Worm (Caenorhabditis elegans) whole organism, L2 larva: Measurements from ENCODE around the gene F54B11.4.
A peak's percentile ranks its signal among the peaks of the same experiment; 100 is the strongest.

Experiments used
- C34F6.9 ChIP-seq: fragments of 150-350 bp; optimal IDR thresholded peaks from 2 replicates; lab custom pipeline; 2014; ENCODE audit warnings: missing biosample characterization, missing genetic modification characterization
- F13H6.1 ChIP-seq: sonication (generic microtip); optimal IDR thresholded peaks from 2 replicates; lab custom pipeline; 2016; ENCODE audit warnings: missing genetic modification characterization, missing compliant biosample characterization
- R02D3.7 ChIP-seq: fragments of 150-350 bp; optimal IDR thresholded peaks from 2 replicates; lab custom pipeline; 2014; ENCODE audit warnings: missing biosample characterization, missing genetic modification characterization
- Y55F3AM.14 ChIP-seq: fragments of 200-800 bp; sonication (Bioruptor generic); optimal IDR thresholded peaks from 2 replicates; lab custom pipeline; 2018; ENCODE audit warnings: mild to moderate bottlenecking, missing genetic modification characterization, missing compliant biosample characterization
- ZK546.5 ChIP-seq: sonication (generic microtip); optimal IDR thresholded peaks from 2 replicates; lab custom pipeline; 2017; ENCODE audit warnings: missing biosample characterization, missing genetic modification characterization
- alr-1 ChIP-seq: fragments of 150-350 bp; optimal IDR thresholded peaks from 2 replicates; lab custom pipeline; 2014; ENCODE audit warnings: missing biosample characterization, missing genetic modification characterization
- aly-2 ChIP-seq: fragments of 150-350 bp; optimal IDR thresholded peaks from 2 replicates; lab custom pipeline; 2014; ENCODE audit warnings: missing biosample characterization, missing genetic modification characterization
- ama-1 ChIP-seq: fragments of 150-350 bp; optimal IDR thresholded peaks from 2 replicates; lab custom pipeline; 2018; ENCODE audit warnings: inconsistent platforms
- blmp-1 ChIP-seq: sonication (generic microtip); optimal IDR thresholded peaks from 2 replicates; lab custom pipeline; 2017; ENCODE audit warnings: missing genetic modification characterization, mild to moderate bottlenecking, missing compliant biosample characterization, antibody characterized with exemption, moderate library complexity; ENCODE audit not compliant: insufficient read depth
- ceh-16 ChIP-seq: fragments of 150-350 bp; optimal IDR thresholded peaks from 2 replicates; lab custom pipeline; 2014; ENCODE audit warnings: missing biosample characterization, missing genetic modification characterization
- ceh-82 ChIP-seq: fragments of 150-350 bp; optimal IDR thresholded peaks from 2 replicates; lab custom pipeline; 2014; ENCODE audit warnings: missing biosample characterization, missing genetic modification characterization
- crh-2 ChIP-seq: sonication (generic microtip); optimal IDR thresholded peaks from 2 replicates; lab custom pipeline; 2017; ENCODE audit warnings: missing biosample characterization, missing genetic modification characterization
- dmd-4 ChIP-seq: sonication (generic microtip); optimal IDR thresholded peaks from 2 replicates; lab custom pipeline; 2017; ENCODE audit warnings: missing biosample characterization, missing genetic modification characterization
- egl-27 ChIP-seq: sonication (generic microtip); optimal IDR thresholded peaks from 3 replicates; lab custom pipeline; 2017; ENCODE audit warnings: missing biosample characterization, missing genetic modification reagents, missing genetic modification characterization
- elt-1 ChIP-seq: fragments of 150-350 bp; optimal IDR thresholded peaks from 2 replicates; lab custom pipeline; 2014; ENCODE audit warnings: missing biosample characterization, missing genetic modification characterization
- elt-3 ChIP-seq: sonication (generic microtip); optimal IDR thresholded peaks from 2 replicates; lab custom pipeline; 2017; ENCODE audit warnings: missing biosample characterization, missing genetic modification characterization
- fos-1 ChIP-seq: fragments of 150-350 bp; optimal IDR thresholded peaks from 2 replicates; lab custom pipeline; 2014; ENCODE audit warnings: missing biosample characterization, missing genetic modification characterization
- gmeb-1 ChIP-seq: fragments of 150-350 bp; optimal IDR thresholded peaks from 2 replicates; lab custom pipeline; 2014; ENCODE audit warnings: missing biosample characterization, missing genetic modification characterization
- lin-11 ChIP-seq: fragments of 150-350 bp; sonication (generic microtip); optimal IDR thresholded peaks from 2 replicates; lab custom pipeline; 2014; ENCODE audit warnings: missing biosample characterization, missing genetic modification characterization, inconsistent platforms, mixed read lengths
- lin-13 ChIP-seq: fragments of 150-350 bp; optimal IDR thresholded peaks from 2 replicates; lab custom pipeline; 2014; ENCODE audit warnings: missing biosample characterization, missing genetic modification reagents, missing genetic modification characterization
- lin-39 ChIP-seq: fragments of 150-350 bp; optimal IDR thresholded peaks from 2 replicates; lab custom pipeline; 2014; ENCODE audit warnings: missing biosample characterization, missing genetic modification reagents, missing genetic modification characterization
- lsy-2 ChIP-seq, 2 experiments: fragments of 150-350 bp in 1 of 2; sonication (generic microtip) in 1 of 2; optimal IDR thresholded peaks; 2 replicates each; lab custom pipeline; 2014 to 2017; ENCODE audit warnings: missing biosample characterization in 2 of 2, missing genetic modification characterization in 2 of 2
- mab-5 ChIP-seq: fragments of 150-350 bp; optimal IDR thresholded peaks from 2 replicates; lab custom pipeline; 2014; ENCODE audit warnings: missing biosample characterization, missing genetic modification characterization
- mbf-1 ChIP-seq: sonication (generic microtip); optimal IDR thresholded peaks from 2 replicates; lab custom pipeline; 2017; ENCODE audit warnings: missing biosample characterization, missing genetic modification characterization
- mdl-1 ChIP-seq, 2 experiments: fragments of 150-350 bp in 1 of 2; sonication (generic microtip) in 1 of 2; optimal IDR thresholded peaks; 2 replicates each; lab custom pipeline; 2017; ENCODE audit warnings: missing biosample characterization in 2 of 2, missing genetic modification characterization in 2 of 2
- nhr-10 ChIP-seq: sonication (generic microtip); optimal IDR thresholded peaks from 2 replicates; lab custom pipeline; 2017; ENCODE audit warnings: missing biosample characterization, missing genetic modification characterization
- nhr-11 ChIP-seq: fragments of 150-350 bp; optimal IDR thresholded peaks from 2 replicates; lab custom pipeline; 2014; ENCODE audit warnings: missing biosample characterization, missing genetic modification characterization
- nhr-12 ChIP-seq: fragments of 150-350 bp; optimal IDR thresholded peaks from 2 replicates; lab custom pipeline; 2014; ENCODE audit warnings: missing biosample characterization, missing genetic modification characterization
- nhr-129 ChIP-seq: fragments of 150-350 bp; optimal IDR thresholded peaks from 2 replicates; lab custom pipeline; 2014; ENCODE audit warnings: missing biosample characterization, missing genetic modification characterization
- nhr-21 ChIP-seq: fragments of 150-350 bp; optimal IDR thresholded peaks from 2 replicates; lab custom pipeline; 2014; ENCODE audit warnings: missing biosample characterization, missing genetic modification characterization
- nhr-23 ChIP-seq: fragments of 150-350 bp; optimal IDR thresholded peaks from 2 replicates; lab custom pipeline; 2014; ENCODE audit warnings: missing biosample characterization, missing genetic modification reagents, missing genetic modification characterization
- nhr-237 ChIP-seq: fragments of 150-350 bp; optimal IDR thresholded peaks from 2 replicates; lab custom pipeline; 2014; ENCODE audit warnings: missing biosample characterization, missing genetic modification characterization
- nhr-25 ChIP-seq: fragments of 150-350 bp; sonication (generic microtip); optimal IDR thresholded peaks from 3 replicates; lab custom pipeline; 2014; ENCODE audit warnings: missing biosample characterization, missing genetic modification characterization
- nhr-6 ChIP-seq: fragments of 150-350 bp; optimal IDR thresholded peaks from 2 replicates; lab custom pipeline; 2014; ENCODE audit warnings: missing biosample characterization, missing genetic modification characterization
- nhr-77 ChIP-seq: fragments of 150-350 bp; optimal IDR thresholded peaks from 2 replicates; lab custom pipeline; 2014; ENCODE audit warnings: missing biosample characterization, missing genetic modification characterization
- peb-1 ChIP-seq: fragments of 150-350 bp; optimal IDR thresholded peaks from 2 replicates; lab custom pipeline; 2014; ENCODE audit warnings: missing biosample characterization, missing genetic modification characterization
- sem-4 ChIP-seq: fragments of 150-350 bp; optimal IDR thresholded peaks from 2 replicates; lab custom pipeline; 2014; ENCODE audit warnings: missing biosample characterization, missing genetic modification reagents, missing genetic modification characterization
- skn-1 ChIP-seq: sonication (generic microtip); optimal IDR thresholded peaks from 2 replicates; lab custom pipeline; 2017; ENCODE audit warnings: missing biosample characterization, missing genetic modification characterization
- sma-3 ChIP-seq: sonication (generic microtip); optimal IDR thresholded peaks from 2 replicates; lab custom pipeline; 2016; ENCODE audit warnings: missing genetic modification reagents, missing genetic modification characterization, missing compliant biosample characterization
- sma-9 ChIP-seq, 2 experiments: fragments of 150-350 bp in 1 of 2; sonication (generic microtip) in 1 of 2; optimal IDR thresholded peaks; 2 replicates each; lab custom pipeline; 2014 to 2016; ENCODE audit warnings: missing genetic modification characterization in 2 of 2, mild to moderate bottlenecking in 1 of 2, missing biosample characterization in 1 of 2, missing compliant biosample characterization in 1 of 2, missing genetic modification reagents in 1 of 2, moderate library complexity in 1 of 2
- snpc-4 ChIP-seq: fragments of 150-350 bp; optimal IDR thresholded peaks from 2 replicates; lab custom pipeline; 2014; ENCODE audit warnings: missing biosample characterization, missing genetic modification characterization
- unc-39 ChIP-seq: fragments of 150-350 bp; optimal IDR thresholded peaks from 2 replicates; lab custom pipeline; 2014; ENCODE audit warnings: missing biosample characterization, missing genetic modification characterization
- unc-55 ChIP-seq: fragments of 150-350 bp; sonication (generic microtip); optimal IDR thresholded peaks from 3 replicates; lab custom pipeline; 2014; ENCODE audit warnings: missing biosample characterization, missing genetic modification reagents, missing genetic modification characterization
- unc-62 ChIP-seq: fragments of 150-350 bp; optimal IDR thresholded peaks from 2 replicates; lab custom pipeline; 2014; ENCODE audit warnings: missing biosample characterization, missing genetic modification reagents, missing genetic modification characterization
- zag-1 ChIP-seq: fragments of 150-350 bp; optimal IDR thresholded peaks from 2 replicates; lab custom pipeline; 2014; ENCODE audit warnings: missing biosample characterization, missing genetic modification characterization
- ztf-1 ChIP-seq: fragments of 200-800 bp; sonication (Bioruptor generic); conservative IDR thresholded peaks from 2 replicates; pipeline ENCODE4 v1.3.6; 2022; ENCODE audit warnings: missing genetic modification characterization, missing compliant biosample characterization
- ztf-11 ChIP-seq: sonication (generic microtip); optimal IDR thresholded peaks from 2 replicates; lab custom pipeline; 2017; ENCODE audit warnings: missing biosample characterization, missing genetic modification characterization
- ztf-4 ChIP-seq: fragments of 150-350 bp; optimal IDR thresholded peaks from 2 replicates; lab custom pipeline; 2014; ENCODE audit warnings: missing biosample characterization, missing genetic modification characterization

Gene F54B11.4

DNA sequence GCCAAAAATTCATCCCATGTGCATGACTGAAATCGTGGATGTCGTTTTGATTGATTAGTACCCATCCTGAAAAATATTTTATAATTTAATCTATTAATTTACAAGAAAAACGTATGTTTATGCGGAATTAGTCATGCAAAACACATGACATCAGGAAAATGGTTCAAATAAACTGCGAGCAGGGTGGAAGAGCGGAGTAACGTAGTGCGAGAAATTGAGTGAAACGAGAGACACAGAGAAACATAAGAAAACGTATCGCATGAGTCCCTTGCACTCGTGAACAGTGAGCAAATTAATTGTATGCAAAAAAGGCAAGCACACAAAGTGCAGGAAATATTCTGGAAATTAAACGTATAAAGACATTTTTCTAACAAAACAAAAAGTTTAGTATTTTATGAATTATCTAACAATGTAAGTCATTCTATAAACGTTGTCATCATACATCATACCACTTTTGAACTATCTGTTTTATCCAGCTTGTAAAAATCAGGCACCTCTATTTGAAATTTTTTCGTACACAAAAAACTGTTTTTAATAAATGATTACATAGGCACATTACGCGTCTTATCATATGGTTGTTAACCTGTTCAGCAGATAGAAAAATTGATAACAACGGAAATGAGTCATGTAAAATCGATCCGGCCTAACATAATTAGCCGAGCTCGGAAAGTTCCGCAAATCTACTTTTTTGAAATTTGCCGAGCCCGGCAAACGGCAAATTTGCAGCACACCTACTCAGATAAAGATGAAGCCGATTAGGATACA, 3.7 kb downstream of the F54B11.4 start, which contains the start of gene F54B11.5:
Gene F54B11.5 (minus strand): TSS at position 66 of the 765 bp plus-strand sequence.
- no peak for TF ChIP-seq blmp-1 (tag; lab: Kevin White, UChicago)
- peak; percentile 34 for TF ChIP-seq ama-1 (lab: Kevin White, UChicago)
- peak; percentile 51 for TF ChIP-seq fos-1 (tag; lab: Kevin White, UChicago)
- TF ChIP-seq ceh-16 (tag; lab: Kevin White, UChicago) = no peak
- TF ChIP-seq elt-1 (tag; lab: Kevin White, UChicago) = no peak
- TF ChIP-seq mab-5 = no peak
- TF ChIP-seq nhr-10 (tag; lab: Kevin White, UChicago) = no peak
- no peak for TF ChIP-seq unc-39 (tag; lab: Kevin White, UChicago)
- TF ChIP-seq snpc-4 = no peak
- no peak for TF ChIP-seq elt-3
- TF ChIP-seq ZK546.5 (tag; lab: Kevin White, UChicago) = no peak
- TF ChIP-seq ceh-82 (tag; lab: Kevin White, UChicago) = no peak
- TF ChIP-seq ztf-11 (tag; lab: Kevin White, UChicago) = no peak
- TF ChIP-seq Y55F3AM.14 (GFP tag; lab: Kevin White, UChicago) = no peak
- no peak for TF ChIP-seq ztf-1 (GFP tag; lab: Robert Waterston, UW)
- TF ChIP-seq nhr-77 = no peak
- TF ChIP-seq nhr-12 (tag; lab: Kevin White, UChicago) = no peak
- TF ChIP-seq unc-55 = peak; percentile 71
- TF ChIP-seq lin-39 (tag; lab: Kevin White, UChicago) = no peak
- no peak for TF ChIP-seq nhr-23 (tag; lab: Kevin White, UChicago)
- no peak for TF ChIP-seq unc-62 (GFP tag; lab: Kevin White, UChicago)
- no peak for TF ChIP-seq nhr-11
- peak; percentile 15 for TF ChIP-seq lin-11
- TF ChIP-seq crh-2 (tag; lab: Kevin White, UChicago) = peak; percentile 56
- TF ChIP-seq ztf-4 (tag; lab: Kevin White, UChicago) = no peak
- no peak for TF ChIP-seq nhr-25 (tag; lab: Kevin White, UChicago)
- peak; percentile 7 for TF ChIP-seq lin-13
- TF ChIP-seq peb-1 (tag; lab: Kevin White, UChicago) = no peak
- TF ChIP-seq aly-2 (tag; lab: Kevin White, UChicago) = no peak
- TF ChIP-seq egl-27 (tag; lab: Kevin White, UChicago) = peak; percentile 7
- no peak for TF ChIP-seq mdl-1 (tag; optimal IDR thresholded peaks at IDR 0.05; lab: Kevin White, UChicago)
- no peak for TF ChIP-seq sma-9 (GFP tag; optimal IDR thresholded peaks at IDR 0.05; lab: Kevin White, UChicago)
- no peak for TF ChIP-seq sma-9 (tag; optimal IDR thresholded peaks at IDR 0.05; lab: Kevin White, UChicago)
- peak; percentile 2 for TF ChIP-seq nhr-21
- TF ChIP-seq F13H6.1 (tag; lab: Kevin White, UChicago) = peak; percentile 3
- TF ChIP-seq dmd-4 (tag; lab: Kevin White, UChicago) = no peak
- no peak for TF ChIP-seq zag-1 (tag; lab: Kevin White, UChicago)
- no peak for TF ChIP-seq skn-1 (tag; lab: Kevin White, UChicago)
- peak; percentile 33 for TF ChIP-seq sma-3 (GFP tag; lab: Kevin White, UChicago)
- peak; percentile 85 for TF ChIP-seq C34F6.9
- TF ChIP-seq R02D3.7 (tag; lab: Kevin White, UChicago) = no peak
- TF ChIP-seq lsy-2 (tag; optimal IDR thresholded peaks at IDR 0.05; lab: Kevin White, UChicago) = peak in 1 of 2 experiments; percentile 70
- TF ChIP-seq nhr-129 (tag; lab: Kevin White, UChicago) = peak; percentile 75
- no peak for TF ChIP-seq alr-1 (tag; lab: Kevin White, UChicago)
- TF ChIP-seq nhr-237 (tag; lab: Kevin White, UChicago) = no peak
- peak; percentile 3 for TF ChIP-seq nhr-6 (tag; lab: Kevin White, UChicago)
- TF ChIP-seq gmeb-1 (tag; lab: Kevin White, UChicago) = peak; percentile 34
- peak; percentile 19 for TF ChIP-seq sem-4 (tag; lab: Kevin White, UChicago)
- TF ChIP-seq mbf-1 (tag; lab: Kevin White, UChicago) = no peak
